Worm (Caenorhabditis elegans) whole organism, L4/young adult: ENCODE measurements around the gene gsto-1.

Experiments
- W03F9.2 ChIP-seq: fragments of 150-350 bp; optimal IDR thresholded peaks from 2 replicates; lab custom pipeline; 2014; ENCODE audit warnings: missing biosample characterization, missing genetic modification characterization
- dao-5 ChIP-seq: sonication (generic microtip); optimal IDR thresholded peaks from 2 replicates; lab custom pipeline; 2016; ENCODE audit warnings: missing genotype, missing genetic modification characterization, moderate library complexity, missing compliant biosample characterization
- him-1 ChIP-seq: sonication (generic microtip); optimal IDR thresholded peaks from 2 replicates; lab custom pipeline; 2016; ENCODE audit warnings: missing genotype, missing genetic modification reagents, missing genetic modification characterization, missing compliant biosample characterization

DNA sequence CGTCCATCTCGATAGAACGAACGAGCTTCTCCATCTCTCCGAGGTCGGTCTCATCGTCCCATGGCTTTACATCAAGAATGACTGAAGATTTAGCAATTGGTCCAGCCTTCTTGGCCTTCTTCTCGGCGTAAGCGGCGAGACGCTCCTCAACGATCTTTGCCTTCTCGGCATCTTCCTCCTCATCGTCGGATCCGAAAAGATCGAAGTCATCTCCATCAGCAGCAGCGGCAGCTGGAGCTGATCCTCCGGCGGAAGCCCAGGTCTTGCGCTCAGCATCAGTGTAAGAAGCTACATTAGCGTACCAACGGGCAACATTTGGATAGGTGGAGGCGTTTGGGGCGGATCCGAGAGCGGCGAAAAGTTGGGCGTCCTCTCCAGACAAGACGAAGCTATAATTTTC is 25.9 kb upstream of the gsto-1 start:
- TF ChIP-seq him-1 (tag; lab: Kevin White, UChicago): no peak
- no peak for TF ChIP-seq dao-5 (tag; lab: Kevin White, UChicago)
- no peak for TF ChIP-seq W03F9.2 (tag; lab: Kevin White, UChicago)
